Worm (Caenorhabditis elegans): ENCODE results near the gene sri-21.
"Not testable (repeated sequence)": the region's sequence is repeated elsewhere in the genome, so short reads cannot be mapped to it uniquely, and the experiment has no call there.

- not testable (repeated sequence) for TF ChIP-seq nhr-28, lin-13, nhr-12, mep-1, snpc-4, pha-4, unc-39 (tag; optimal IDR thresholded peaks at IDR 0.05)
Observed at ce11 chrV:3506252-3506651, 43.4 kb upstream of the sri-21 start, which contains the start of gene ugt-64.
